Worm (Caenorhabditis elegans): ENCODE data around the gene F49F1.15.

- TF ChIP-seq snpc-4 (tag; optimal IDR thresholded peaks at IDR 0.05) (no peak), ces-1 (GFP tag; optimal IDR thresholded peaks at IDR 0.05) (no peak), lin-39 (tag; optimal IDR thresholded peaks at IDR 0.05) (no peak), unc-62 (GFP tag; optimal IDR thresholded peaks at IDR 0.05) (no peak), nhr-12 (tag; optimal IDR thresholded peaks at IDR 0.05) (no peak), sptf-1 (tag; optimal IDR thresholded peaks at IDR 0.05) (no peak), elt-2 (tag; optimal IDR thresholded peaks at IDR 0.05) (no peak), ztf-11 (tag; optimal IDR thresholded peaks at IDR 0.05) (no peak)
Measured at ce11 chrIV:4067336-4067735, 47.1 kb downstream of the F49F1.15 start.
